Worm (Caenorhabditis elegans): ENCODE measurements around the gene alg-2.

alg-2 gene

ce11 chrII:927331-927730 lies 54.3 kb downstream of the alg-2 start, which contains the start of gene R07C3.13:
TSS of gene R07C3.13 (minus strand) at chrII:927431.
- TF ChIP-seq ham-2 (GFP tag; optimal IDR thresholded peaks at IDR 0.05) (no peak), cnd-1 (tag; optimal IDR thresholded peaks at IDR 0.05) (no peak), mab-5 (tag; optimal IDR thresholded peaks at IDR 0.05) (no peak), pha-4 (tag; optimal IDR thresholded peaks at IDR 0.05) (no peak), ceh-43 (GFP tag; optimal IDR thresholded peaks at IDR 0.05) (no peak), flh-1 (GFP tag; optimal IDR thresholded peaks at IDR 0.05) (no peak), ceh-39 (tag; optimal IDR thresholded peaks at IDR 0.05) (no peak), M03D4.4 (tag; optimal IDR thresholded peaks at IDR 0.05) (no peak), blmp-1 (tag; optimal IDR thresholded peaks at IDR 0.05) (no peak), zip-8 (tag; optimal IDR thresholded peaks at IDR 0.05) (no peak), ces-1 (GFP tag; optimal IDR thresholded peaks at IDR 0.05) (no peak)

Measured in whole organism, mixed stage, embryonic.